Worm (Caenorhabditis elegans) whole organism, L1 larva: ENCODE data around the gene nspe-7.

Experiments used
- C16A3.4 ChIP-seq: fragments of 150-350 bp; optimal IDR thresholded peaks from 2 replicates; lab custom pipeline; 2014; ENCODE audit warnings: missing biosample characterization, missing genetic modification characterization
- F16B12.6 ChIP-seq: fragments of 150-350 bp; optimal IDR thresholded peaks from 2 replicates; lab custom pipeline; 2014; ENCODE audit warnings: missing biosample characterization, missing genetic modification characterization
- aha-1 ChIP-seq: fragments of 150-350 bp; optimal IDR thresholded peaks from 2 replicates; lab custom pipeline; 2014; ENCODE audit warnings: missing biosample characterization, missing genetic modification characterization
- ama-1 ChIP-seq: fragments of 150-350 bp; optimal IDR thresholded peaks from 2 replicates; lab custom pipeline; 2014
- blmp-1 ChIP-seq: fragments of 150-350 bp; optimal IDR thresholded peaks from 2 replicates; lab custom pipeline; 2014; ENCODE audit warnings: missing biosample characterization, missing genetic modification characterization
- ceh-88 ChIP-seq: fragments of 200-800 bp; sonication (Bioruptor generic); IDR thresholded peaks from 2 replicates; pipeline ENCODE4 v1.3.6; 2022; ENCODE audit warnings: missing genetic modification characterization, missing compliant biosample characterization
- ceh-90 ChIP-seq: sonication (generic microtip); optimal IDR thresholded peaks from 2 replicates; lab custom pipeline; 2016; ENCODE audit warnings: missing genetic modification characterization, missing compliant biosample characterization
- ces-1 ChIP-seq: fragments of 150-350 bp; optimal IDR thresholded peaks from 2 replicates; lab custom pipeline; 2014; ENCODE audit warnings: missing biosample characterization, missing genetic modification reagents, missing genetic modification characterization
- dpl-1 ChIP-seq, 3 experiments: fragments of 150-350 bp in 2 of 3; sonication (generic microtip) in 1 of 3; optimal IDR thresholded peaks; 2 replicates each; lab custom pipeline; 2014 to 2017; ENCODE audit warnings: missing biosample characterization in 3 of 3, missing genetic modification characterization in 3 of 3, missing genetic modification reagents in 3 of 3
- dsc-1 ChIP-seq: sonication (generic microtip); optimal IDR thresholded peaks from 2 replicates; lab custom pipeline; 2016; ENCODE audit warnings: mild to moderate bottlenecking, missing genetic modification characterization, missing compliant biosample characterization
- efl-1 ChIP-seq, 4 experiments: fragments of 150-350 bp; optimal IDR thresholded peaks in 3 of 4; peaks in 1 of 4; 1 replicate in 1 of 4; 2 replicates in 3 of 4; lab custom pipeline; 2014; ENCODE audit warnings: missing biosample characterization in 2 of 4, missing genetic modification characterization in 2 of 4, missing genetic modification reagents in 2 of 4
- efl-3 ChIP-seq: fragments of 200-800 bp; sonication (Bioruptor generic); optimal IDR thresholded peaks from 2 replicates; lab custom pipeline; 2018; ENCODE audit warnings: mild to moderate bottlenecking, missing genetic modification characterization, missing compliant biosample characterization
- elt-3 ChIP-seq, 6 experiments: fragments of 150-350 bp in 1 of 6; sonication (generic microtip); optimal IDR thresholded peaks; 2 replicates each; lab custom pipeline; 2017 to 2018; ENCODE audit warnings: missing biosample characterization in 6 of 6, missing genetic modification characterization in 6 of 6, inconsistent platforms in 1 of 6
- ets-5 ChIP-seq: fragments of 200-800 bp; sonication (Bioruptor generic); IDR thresholded peaks from 2 replicates; pipeline ENCODE4 v1.3.6; 2022; ENCODE audit warnings: missing genetic modification characterization, missing compliant biosample characterization
- fkh-10 ChIP-seq: sonication (generic microtip); optimal IDR thresholded peaks from 2 replicates; lab custom pipeline; 2017; ENCODE audit warnings: missing biosample characterization, missing genetic modification reagents, missing genetic modification characterization
- fkh-4 ChIP-seq: sonication (generic microtip); optimal IDR thresholded peaks from 2 replicates; lab custom pipeline; 2016; ENCODE audit warnings: missing compliant biosample characterization, missing genetic modification characterization, borderline replicate concordance
- fkh-8 ChIP-seq: sonication (generic microtip); optimal IDR thresholded peaks from 2 replicates; lab custom pipeline; 2016; ENCODE audit warnings: mild to moderate bottlenecking, missing genetic modification characterization, missing compliant biosample characterization
- fos-1 ChIP-seq: fragments of 150-350 bp; optimal IDR thresholded peaks from 2 replicates; lab custom pipeline; 2014; ENCODE audit warnings: missing biosample characterization, missing genetic modification characterization
- hlh-17 ChIP-seq: fragments of 200-800 bp; sonication (Bioruptor generic); optimal IDR thresholded peaks from 2 replicates; lab custom pipeline; 2018; ENCODE audit warnings: missing genetic modification characterization, mild to moderate bottlenecking, missing compliant biosample characterization, moderate library complexity, borderline replicate concordance
- hlh-4 ChIP-seq: sonication (generic microtip); optimal IDR thresholded peaks from 2 replicates; lab custom pipeline; 2016; ENCODE audit warnings: mild to moderate bottlenecking, missing genetic modification characterization, missing compliant biosample characterization
- lin-13 ChIP-seq: fragments of 150-350 bp; optimal IDR thresholded peaks from 2 replicates; lab custom pipeline; 2014; ENCODE audit warnings: missing biosample characterization, missing genetic modification reagents, missing genetic modification characterization
- lin-14 ChIP-seq: fragments of 200-800 bp; sonication (Bioruptor generic); optimal IDR thresholded peaks from 2 replicates; lab custom pipeline; 2018; ENCODE audit warnings: mild to moderate bottlenecking, missing genetic modification characterization, moderate library complexity, missing compliant biosample characterization
- lin-35 ChIP-seq, 2 experiments: fragments of 150-350 bp; optimal IDR thresholded peaks; 2 replicates each; lab custom pipeline; 2014; ENCODE audit warnings: missing biosample characterization in 2 of 2, missing genetic modification characterization in 2 of 2, missing genetic modification reagents in 2 of 2
- lir-3 ChIP-seq: sonication (generic microtip); optimal IDR thresholded peaks from 2 replicates; lab custom pipeline; 2016; ENCODE audit warnings: mild to moderate bottlenecking, missing genetic modification characterization, moderate library complexity, missing compliant biosample characterization; ENCODE audit not compliant: poor library complexity
- mab-9 ChIP-seq: fragments of 200-800 bp; sonication (Bioruptor generic); IDR thresholded peaks from 2 replicates; pipeline ENCODE4 v1.3.6; 2022; ENCODE audit warnings: missing genetic modification reagents, missing genetic modification characterization, missing compliant biosample characterization
- mdl-1 ChIP-seq, 2 experiments: fragments of 150-350 bp; optimal IDR thresholded peaks; 2 replicates each; lab custom pipeline; 2014 to 2017; ENCODE audit warnings: missing biosample characterization in 2 of 2, missing genetic modification characterization in 2 of 2, inconsistent platforms in 1 of 2
- mef-2 ChIP-seq: fragments of 150-350 bp; optimal IDR thresholded peaks from 2 replicates; lab custom pipeline; 2014; ENCODE audit warnings: missing biosample characterization, missing genetic modification characterization
- nhr-11 ChIP-seq: fragments of 150-350 bp; optimal IDR thresholded peaks from 2 replicates; lab custom pipeline; 2014; ENCODE audit warnings: missing biosample characterization, missing genetic modification characterization
- nhr-19 ChIP-seq: fragments of 200-800 bp; sonication (Bioruptor generic); conservative IDR thresholded peaks from 2 replicates; pipeline ENCODE4 v1.3.6; 2022; ENCODE audit warnings: missing genetic modification characterization, missing compliant biosample characterization
- nhr-20 ChIP-seq: sonication (generic microtip); optimal IDR thresholded peaks from 2 replicates; lab custom pipeline; 2016; ENCODE audit warnings: mild to moderate bottlenecking, missing genetic modification characterization, missing compliant biosample characterization
- nhr-237 ChIP-seq: fragments of 150-350 bp; optimal IDR thresholded peaks from 2 replicates; lab custom pipeline; 2014; ENCODE audit warnings: missing biosample characterization, missing genetic modification characterization
- nhr-85 ChIP-seq: sonication (generic microtip); peaks from one replicate; lab custom pipeline; 2016; ENCODE audit warnings: missing genetic modification characterization, inconsistent platforms, missing compliant biosample characterization
- skn-1 ChIP-seq: fragments of 150-350 bp; optimal IDR thresholded peaks from 2 replicates; lab custom pipeline; 2014; ENCODE audit warnings: missing biosample characterization, missing genetic modification characterization
- snpc-4 ChIP-seq: fragments of 150-350 bp; optimal IDR thresholded peaks from 2 replicates; lab custom pipeline; 2014; ENCODE audit warnings: missing biosample characterization, missing genetic modification characterization
- snu-23 ChIP-seq: sonication (generic microtip); optimal IDR thresholded peaks from 2 replicates; lab custom pipeline; 2016; ENCODE audit warnings: missing genetic modification characterization, missing compliant biosample characterization
- swsn-7 ChIP-seq: sonication (generic microtip); optimal IDR thresholded peaks from 2 replicates; lab custom pipeline; 2016; ENCODE audit warnings: missing genetic modification characterization, missing compliant biosample characterization
- unc-130 ChIP-seq: fragments of 150-350 bp; optimal IDR thresholded peaks from 2 replicates; lab custom pipeline; 2017; ENCODE audit warnings: missing biosample characterization, missing genetic modification characterization, inconsistent platforms
- unc-30 ChIP-seq: sonication (generic microtip); optimal IDR thresholded peaks from 2 replicates; lab custom pipeline; 2017; ENCODE audit warnings: missing biosample characterization, missing genetic modification characterization
- unc-98 ChIP-seq: fragments of 200-800 bp; sonication (Bioruptor generic); IDR thresholded peaks from 2 replicates; pipeline ENCODE4 v1.3.6; 2022; ENCODE audit warnings: missing genetic modification characterization, missing compliant biosample characterization

The nspe-7 gene

ce11 chrII:12628566-12628965 lies 1.6 kb downstream of the nspe-7 start, which contains the start of gene nspe-5:
nspe-5 (plus strand) TSS chrII:12628866.
- TF ChIP-seq unc-130 = no peak
- no peak for TF ChIP-seq ceh-88 (GFP tag; lab: Robert Waterston, UW)
- TF ChIP-seq lin-14 (GFP tag; lab: Kevin White, UChicago) = peak; percentile 1
- TF ChIP-seq ama-1 (lab: Kevin White, UChicago) = no peak
- TF ChIP-seq skn-1 (tag; lab: Kevin White, UChicago) = no peak
- TF ChIP-seq blmp-1 (tag; lab: Kevin White, UChicago) = peak; percentile 12
- no peak for TF ChIP-seq nhr-19 (GFP tag; lab: Robert Waterston, UW)
- no peak for TF ChIP-seq mef-2 (tag; lab: Kevin White, UChicago)
- no peak for TF ChIP-seq efl-1 (optimal IDR thresholded peaks at IDR 0.05; lab: Kevin White, UChicago)
- TF ChIP-seq efl-1 (GFP tag; optimal IDR thresholded peaks at IDR 0.05 in 1 of 2; lab: Kevin White, UChicago) = peak in 1 of 2 experiments; percentile 18
- TF ChIP-seq mdl-1 (tag; optimal IDR thresholded peaks at IDR 0.05; lab: Kevin White, UChicago) = no peak
- TF ChIP-seq ces-1 = no peak
- peak in 1 of 6 experiments; percentile 21 for TF ChIP-seq elt-3 (tag; optimal IDR thresholded peaks at IDR 0.05; lab: Kevin White, UChicago)
- TF ChIP-seq dsc-1 = no peak
- TF ChIP-seq unc-98 (GFP tag; lab: Robert Waterston, UW) = no peak
- peak; percentile 34 for TF ChIP-seq nhr-20 (tag; lab: Kevin White, UChicago)
- no peak for TF ChIP-seq unc-30 (tag; lab: Kevin White, UChicago)
- no peak for TF ChIP-seq lir-3 (tag; lab: Kevin White, UChicago)
- TF ChIP-seq lin-13 = no peak
- TF ChIP-seq C16A3.4 (tag; lab: Kevin White, UChicago) = no peak
- no peak for TF ChIP-seq fkh-10 (GFP tag; lab: Kevin White, UChicago)
- no peak for TF ChIP-seq nhr-11 (tag; lab: Kevin White, UChicago)
- TF ChIP-seq lin-35 (GFP tag; optimal IDR thresholded peaks at IDR 0.05; lab: Kevin White, UChicago) = no peak
- TF ChIP-seq snpc-4 (tag; lab: Kevin White, UChicago) = no peak
- no peak for TF ChIP-seq swsn-7
- TF ChIP-seq fkh-8 (tag; lab: Kevin White, UChicago) = no peak
- peak; percentile 4 for TF ChIP-seq nhr-85 (tag; lab: Kevin White, UChicago)
- TF ChIP-seq snu-23 (GFP tag; lab: Kevin White, UChicago) = peak; percentile 10
- no peak for TF ChIP-seq hlh-17 (GFP tag; lab: Kevin White, UChicago)

ce11 chrII:12629387-12629786 lies 2.4 kb downstream of the nspe-7 start, which contains the start of gene Y38E10A.28:
Y38E10A.28 (plus strand) TSS chrII:12629687.
- no peak for TF ChIP-seq fkh-4

ce11 chrII:12630888-12631287 lies 3.9 kb downstream of the nspe-7 start, which contains the start of gene Y38E10A.34:
Y38E10A.34 (plus strand) TSS chrII:12631188.
- TF ChIP-seq efl-3 (GFP tag; lab: Kevin White, UChicago) (no peak), nhr-85 (tag; lab: Kevin White, UChicago) (peak; percentile 53), efl-1 (optimal IDR thresholded peaks at IDR 0.05; lab: Kevin White, UChicago) (no peak), efl-1 (GFP tag; optimal IDR thresholded peaks at IDR 0.05 in 1 of 2; lab: Kevin White, UChicago) (peak in 1 of 2 experiments; percentile 18), mab-9 (GFP tag; lab: Robert Waterston, UW) (no peak), nhr-237 (tag; lab: Kevin White, UChicago) (no peak), ets-5 (GFP tag; lab: Robert Waterston, UW) (no peak)

- TF ChIP-seq ceh-90 (tag; lab: Kevin White, UChicago) (no peak), nhr-85 (tag; lab: Kevin White, UChicago) (peak; percentile 67)
Measured at ce11 chrII:12634749-12635318, 7.8 kb downstream of the nspe-7 start, which contains the start of gene Y38E10A.17. Y38E10A.17 (minus strand) TSS chrII:12634799.

DNA sequence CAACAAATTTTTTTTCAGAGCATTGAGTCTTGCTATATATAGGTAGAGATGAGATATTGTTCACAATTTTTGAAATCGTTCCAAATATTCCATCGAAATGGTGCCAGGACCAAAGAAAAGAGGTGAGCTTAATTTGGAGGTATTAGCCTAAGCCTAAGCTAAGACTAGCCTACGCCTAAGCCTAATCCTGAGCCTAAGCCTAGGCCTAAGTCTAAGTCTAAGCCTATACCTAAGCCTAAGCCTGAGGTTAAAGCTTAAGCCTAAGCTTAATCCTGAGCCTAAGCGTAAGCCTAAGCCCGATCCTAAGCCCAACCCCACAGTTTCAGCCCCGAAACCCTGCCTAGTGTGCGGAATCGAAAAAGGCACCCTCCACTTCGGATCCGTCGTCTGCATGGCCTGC lies 9.6 kb downstream of the nspe-7 start, which contains the start of gene nhr-234:
Gene nhr-234 (plus strand): TSS at position 77 of the 400 bp plus-strand sequence.
- TF ChIP-seq mdl-1 (tag; optimal IDR thresholded peaks at IDR 0.05; lab: Kevin White, UChicago) (no peak), dpl-1 (GFP tag; optimal IDR thresholded peaks at IDR 0.05; lab: Kevin White, UChicago) (no peak), hlh-4 (tag; lab: Kevin White, UChicago) (no peak), unc-30 (tag; lab: Kevin White, UChicago) (no peak), nhr-85 (tag; lab: Kevin White, UChicago) (no peak), fos-1 (tag; lab: Kevin White, UChicago) (no peak), aha-1 (no peak), F16B12.6 (tag; lab: Kevin White, UChicago) (no peak)
